Worm (Caenorhabditis elegans) whole organism, early embryonic: Measurements from ENCODE around the gene F19B6.3.

ENCODE experiments used
- B0310.2 ChIP-seq: sonication (generic microtip); optimal IDR thresholded peaks from 2 replicates; lab custom pipeline; 2016; ENCODE audit warnings: mild to moderate bottlenecking, missing genetic modification characterization, missing compliant biosample characterization
- F13C5.2 ChIP-seq: sonication (generic microtip); optimal IDR thresholded peaks from 2 replicates; lab custom pipeline; 2017; ENCODE audit warnings: mild to moderate bottlenecking, missing genetic modification characterization, inconsistent platforms, missing compliant biosample characterization
- aly-1 ChIP-seq: sonication (generic microtip); optimal IDR thresholded peaks from 2 replicates; lab custom pipeline; 2016; ENCODE audit warnings: missing genetic modification characterization, missing compliant biosample characterization
- ama-1 ChIP-seq: fragments of 150-350 bp; optimal IDR thresholded peaks from 2 replicates; lab custom pipeline; 2014
- ceh-13 ChIP-seq: fragments of 200-800 bp; sonication (Bioruptor generic); optimal IDR thresholded peaks from 2 replicates; lab custom pipeline; 2018; ENCODE audit warnings: mild to moderate bottlenecking, missing genetic modification characterization, missing compliant biosample characterization
- ceh-36 ChIP-seq: sonication (generic microtip); optimal IDR thresholded peaks from 2 replicates; lab custom pipeline; 2016; ENCODE audit warnings: missing genetic modification characterization, inconsistent platforms, missing compliant biosample characterization
- ets-7 ChIP-seq: sonication (generic microtip); optimal IDR thresholded peaks from 2 replicates; lab custom pipeline; 2016; ENCODE audit warnings: missing genotype, missing genetic modification characterization, missing compliant biosample characterization
- flt-1 ChIP-seq: fragments of 200-800 bp; sonication (Bioruptor generic); IDR thresholded peaks from 2 replicates; pipeline ENCODE4 v1.3.6; 2022; ENCODE audit warnings: missing genetic modification characterization, missing compliant biosample characterization
- hmbx-1 ChIP-seq: sonication (generic microtip); optimal IDR thresholded peaks from 2 replicates; lab custom pipeline; 2016; ENCODE audit warnings: mild to moderate bottlenecking, missing genetic modification characterization, missing compliant biosample characterization
- hmg-4 ChIP-seq: fragments of 200-800 bp; sonication (Bioruptor generic); optimal IDR thresholded peaks from 2 replicates; lab custom pipeline; 2018; ENCODE audit warnings: mild to moderate bottlenecking, missing genetic modification characterization, missing compliant biosample characterization
- hnd-1 ChIP-seq: sonication (generic microtip); optimal IDR thresholded peaks from 2 replicates; lab custom pipeline; 2016; ENCODE audit warnings: missing genetic modification characterization, missing compliant biosample characterization
- pes-1 ChIP-seq: fragments of 200-800 bp; sonication (Bioruptor generic); IDR thresholded peaks from 2 replicates; pipeline ENCODE4 v1.3.6; 2022; ENCODE audit warnings: missing genetic modification reagents, missing genetic modification characterization, missing compliant biosample characterization
- scrt-1 ChIP-seq: fragments of 200-800 bp; sonication (Bioruptor generic); IDR thresholded peaks from 2 replicates; pipeline ENCODE4 v1.3.6; 2022; ENCODE audit warnings: missing genetic modification characterization, missing compliant biosample characterization
- sea-1 ChIP-seq: fragments of 200-800 bp; sonication (Bioruptor generic); conservative IDR thresholded peaks from 2 replicates; pipeline ENCODE4 v1.3.6; 2022; ENCODE audit warnings: missing genetic modification characterization, missing compliant biosample characterization
- tbx-11 ChIP-seq: fragments of 200-800 bp; sonication (Bioruptor generic); IDR thresholded peaks from 2 replicates; pipeline ENCODE4 v1.3.6; 2022; ENCODE audit warnings: missing genetic modification characterization, missing compliant biosample characterization
- tbx-37 ChIP-seq: fragments of 200-800 bp; sonication (Bioruptor generic); conservative IDR thresholded peaks from 2 replicates; pipeline ENCODE4 v1.3.6; 2022; ENCODE audit warnings: missing genetic modification reagents, missing genetic modification characterization, missing compliant biosample characterization
- tra-4 ChIP-seq: sonication (generic microtip); optimal IDR thresholded peaks from 2 replicates; lab custom pipeline; 2017; ENCODE audit warnings: missing genetic modification characterization, missing compliant biosample characterization

Gene F19B6.3

ce11 chrIV:12330840-12331359 lies 3.9 kb downstream of the F19B6.3 start, which contains the start of gene ufd-1:
Gene ufd-1, minus strand, starts transcription at chrIV:12330890.
- TF ChIP-seq ama-1 (lab: Kevin White, UChicago) (no peak), scrt-1 (GFP tag; lab: Robert Waterston, UW) (no peak)

- no peak for TF ChIP-seq tbx-11 (GFP tag; lab: Robert Waterston, UW)
- no peak for TF ChIP-seq hnd-1 (tag; lab: Kevin White, UChicago)
- no peak for TF ChIP-seq tra-4 (tag; lab: Kevin White, UChicago)
- TF ChIP-seq hmbx-1 (tag; lab: Kevin White, UChicago) = no peak
- TF ChIP-seq B0310.2 = no peak
- no peak for TF ChIP-seq ets-7 (tag; lab: Kevin White, UChicago)
- no peak for TF ChIP-seq ceh-13 (GFP tag; lab: Kevin White, UChicago)
- TF ChIP-seq scrt-1 (GFP tag; lab: Robert Waterston, UW) = no peak
- TF ChIP-seq hmg-4 (GFP tag; lab: Kevin White, UChicago) = no peak
- no peak for TF ChIP-seq ama-1 (lab: Kevin White, UChicago)
- TF ChIP-seq ceh-36 (tag; lab: Kevin White, UChicago) = no peak
- no peak for TF ChIP-seq F13C5.2
- TF ChIP-seq sea-1 (GFP tag; lab: Robert Waterston, UW) = no peak
- no peak for TF ChIP-seq tbx-37 (GFP tag; lab: Robert Waterston, UW)
Observed at ce11 chrIV:12334142-12334541, 7.1 kb downstream of the F19B6.3 start.

ce11 chrIV:12334708-12335107 lies 7.7 kb downstream of the F19B6.3 start:
- TF ChIP-seq ets-7 (tag; lab: Kevin White, UChicago) (no peak), ceh-13 (GFP tag; lab: Kevin White, UChicago) (no peak), pes-1 (GFP tag; lab: Robert Waterston, UW) (no peak), B0310.2 (no peak), hnd-1 (tag; lab: Kevin White, UChicago) (no peak), hmg-4 (GFP tag; lab: Kevin White, UChicago) (no peak), flt-1 (GFP tag; lab: Robert Waterston, UW) (no peak), tra-4 (tag; lab: Kevin White, UChicago) (no peak), scrt-1 (GFP tag; lab: Robert Waterston, UW) (no peak)

ce11 chrIV:12335248-12335647 lies 8.2 kb downstream of the F19B6.3 start:
- TF ChIP-seq hnd-1 (tag; lab: Kevin White, UChicago) (no peak), sea-1 (GFP tag; lab: Robert Waterston, UW) (no peak), ceh-36 (tag; lab: Kevin White, UChicago) (no peak), flt-1 (GFP tag; lab: Robert Waterston, UW) (no peak), tra-4 (tag; lab: Kevin White, UChicago) (no peak), B0310.2 (no peak), hmg-4 (GFP tag; lab: Kevin White, UChicago) (no peak), pes-1 (GFP tag; lab: Robert Waterston, UW) (no peak), F13C5.2 (no peak), tbx-37 (GFP tag; lab: Robert Waterston, UW) (no peak), tbx-11 (GFP tag; lab: Robert Waterston, UW) (no peak), scrt-1 (GFP tag; lab: Robert Waterston, UW) (no peak), ama-1 (lab: Kevin White, UChicago) (no peak), ceh-13 (GFP tag; lab: Kevin White, UChicago) (no peak), ets-7 (tag; lab: Kevin White, UChicago) (no peak), aly-1 (tag; lab: Kevin White, UChicago) (no peak), hmbx-1 (tag; lab: Kevin White, UChicago) (no peak)

ce11 chrIV:12335798-12336197 lies 8.8 kb downstream of the F19B6.3 start, which contains the start of gene F19B6.1:
Gene F19B6.1, minus strand, starts transcription at chrIV:12336075.
- TF ChIP-seq sea-1 (GFP tag; lab: Robert Waterston, UW) = no peak
- TF ChIP-seq F13C5.2 = no peak
- no peak for TF ChIP-seq ama-1 (lab: Kevin White, UChicago)
- no peak for TF ChIP-seq B0310.2
- no peak for TF ChIP-seq tbx-11 (GFP tag; lab: Robert Waterston, UW)
- no peak for TF ChIP-seq hmg-4 (GFP tag; lab: Kevin White, UChicago)
- no peak for TF ChIP-seq hmbx-1 (tag; lab: Kevin White, UChicago)
- TF ChIP-seq ceh-36 (tag; lab: Kevin White, UChicago) = no peak

ce11 chrIV:12336893-12337627 lies 10.0 kb downstream of the F19B6.3 start, which contains the start of the genes F19B6.10 and wht-5:
Gene F19B6.10, plus strand, starts transcription at chrIV:12337193.
Gene wht-5, plus strand, starts transcription at chrIV:12337577.
- TF ChIP-seq tbx-37 (GFP tag; lab: Robert Waterston, UW) (no peak), hmbx-1 (tag; lab: Kevin White, UChicago) (no peak), scrt-1 (GFP tag; lab: Robert Waterston, UW) (no peak), pes-1 (GFP tag; lab: Robert Waterston, UW) (no peak), tra-4 (tag; lab: Kevin White, UChicago) (no peak), sea-1 (GFP tag; lab: Robert Waterston, UW) (no peak), aly-1 (tag; lab: Kevin White, UChicago) (no peak), ceh-13 (GFP tag; lab: Kevin White, UChicago) (no peak), hnd-1 (tag; lab: Kevin White, UChicago) (no peak), B0310.2 (no peak), tbx-11 (GFP tag; lab: Robert Waterston, UW) (no peak), F13C5.2 (no peak), hmg-4 (GFP tag; lab: Kevin White, UChicago) (no peak), ama-1 (lab: Kevin White, UChicago) (no peak), flt-1 (GFP tag; lab: Robert Waterston, UW) (no peak), ets-7 (tag; lab: Kevin White, UChicago) (no peak), ceh-36 (tag; lab: Kevin White, UChicago) (no peak)
